Worm (Caenorhabditis elegans): ENCODE results near the gene hrg-7.
A peak's percentile ranks its signal among the peaks of the same experiment; 100 is the strongest.

Gene hrg-7

ce11 chrV:12786340-12786739, 44.5 kb downstream of the hrg-7 start:
- TF ChIP-seq set-16 (GFP tag; IDR thresholded peaks at IDR 0.05) (no peak), mdl-1 (tag; optimal IDR thresholded peaks at IDR 0.05) (no peak), ama-1 (optimal IDR thresholded peaks at IDR 0.05) (no peak)

ce11 chrV:12787026-12787425, 45.2 kb downstream of the hrg-7 start, which contains the start of gene fkb-4:
fkb-4 (minus strand) TSS chrV:12787126.
- TF ChIP-seq ceh-20 (GFP tag; IDR thresholded peaks at IDR 0.05): no peak
- TF ChIP-seq dmd-9 (GFP tag; IDR thresholded peaks at IDR 0.05): no peak
- no peak for TF ChIP-seq ctbp-1 (GFP tag; IDR thresholded peaks at IDR 0.05)
- TF ChIP-seq nhr-42 (GFP tag; IDR thresholded peaks at IDR 0.05): no peak
- TF ChIP-seq Y5F2A.4 (GFP tag; optimal IDR thresholded peaks at IDR 0.05): no peak
- no peak for TF ChIP-seq attf-4 (tag; optimal IDR thresholded peaks at IDR 0.05)

- no peak for TF ChIP-seq zfp-3 (GFP tag; conservative IDR thresholded peaks at IDR 0.05)
- no peak for TF ChIP-seq lir-3 (tag; optimal IDR thresholded peaks at IDR 0.05)
- TF ChIP-seq jun-1 (tag; optimal IDR thresholded peaks at IDR 0.05): no peak
- TF ChIP-seq hif-1 (tag; optimal IDR thresholded peaks at IDR 0.05): no peak
- TF ChIP-seq dmd-9 (GFP tag; IDR thresholded peaks at IDR 0.05): no peak
- TF ChIP-seq madf-9 (GFP tag; conservative IDR thresholded peaks at IDR 0.05): no peak
- TF ChIP-seq Y105C5A.15 (GFP tag; IDR thresholded peaks at IDR 0.05): no peak
- TF ChIP-seq nhr-28 (tag; optimal IDR thresholded peaks at IDR 0.05): no peak
- no peak for TF ChIP-seq pqm-1 (tag; optimal IDR thresholded peaks at IDR 0.05)
- no peak for TF ChIP-seq arid-1 (GFP tag; conservative IDR thresholded peaks at IDR 0.05)
- TF ChIP-seq zip-2 (tag; optimal IDR thresholded peaks at IDR 0.05): no peak
- no peak for TF ChIP-seq lin-39 (tag; optimal IDR thresholded peaks at IDR 0.05)
- TF ChIP-seq snpc-4 (tag; optimal IDR thresholded peaks at IDR 0.05): no peak
- no peak for TF ChIP-seq Y48G9A.11 (GFP tag; IDR thresholded peaks at IDR 0.05)
- TF ChIP-seq madf-5 (GFP tag; IDR thresholded peaks at IDR 0.05): no peak
- no peak for TF ChIP-seq F44E2.7 (GFP tag; IDR thresholded peaks at IDR 0.05)
- no peak for TF ChIP-seq unc-130 (GFP tag; optimal IDR thresholded peaks at IDR 0.05)
- no peak for TF ChIP-seq nhr-102 (tag; optimal IDR thresholded peaks at IDR 0.05)
Measured at ce11 chrV:12788451-12788850, 46.6 kb downstream of the hrg-7 start, which contains the start of gene srbc-44. srbc-44 (minus strand) TSS chrV:12788551.

ce11 chrV:12790188-12790587, 48.3 kb downstream of the hrg-7 start, which contains the start of gene srbc-43:
srbc-43 (minus strand) TSS chrV:12790518.
- TF ChIP-seq lin-38 (GFP tag; IDR thresholded peaks at IDR 0.05) (no peak), attf-4 (tag; optimal IDR thresholded peaks at IDR 0.05) (no peak), aha-1 (tag) (peak; percentile 93), lin-15B (tag; optimal IDR thresholded peaks at IDR 0.05) (no peak), nhr-6 (tag; optimal IDR thresholded peaks at IDR 0.05) (no peak), egl-27 (tag; optimal IDR thresholded peaks at IDR 0.05) (no peak), dpl-1 (GFP tag; optimal IDR thresholded peaks at IDR 0.05) (no peak), arid-1 (GFP tag; conservative IDR thresholded peaks at IDR 0.05) (no peak)

- TF ChIP-seq nhr-28 (tag; optimal IDR thresholded peaks at IDR 0.05) (peak; percentile 76), hlh-30 (tag; optimal IDR thresholded peaks at IDR 0.05; ENCODE audit: insufficient read depth) (peak; percentile 44), nhr-102 (tag; optimal IDR thresholded peaks at IDR 0.05) (no peak), nhr-77 (tag; optimal IDR thresholded peaks at IDR 0.05) (peak; percentile 18), pqm-1 (tag; optimal IDR thresholded peaks at IDR 0.05) (peak; percentile 24), Y5F2A.4 (GFP tag; optimal IDR thresholded peaks at IDR 0.05) (no peak), hlh-11 (tag; optimal IDR thresholded peaks at IDR 0.05) (peak; percentile 20), T20F7.1 (GFP tag; optimal IDR thresholded peaks at IDR 0.05) (no peak), daf-16 (GFP tag; optimal IDR thresholded peaks at IDR 0.05) (no peak), daf-16 (tag; optimal IDR thresholded peaks at IDR 0.05) (peak; percentile 82), dve-1 (tag; optimal IDR thresholded peaks at IDR 0.05; ENCODE audit: insufficient read depth) (peak; percentile 34)
Measured at ce11 chrV:12792752-12793151, 50.9 kb downstream of the hrg-7 start, which contains the start of gene ugt-5. ugt-5 (minus strand) TSS chrV:12792965.

Measured in whole organism, L4 larva.